Fruit fly (Drosophila melanogaster): ENCODE results near the gene Wwox.

DNA sequence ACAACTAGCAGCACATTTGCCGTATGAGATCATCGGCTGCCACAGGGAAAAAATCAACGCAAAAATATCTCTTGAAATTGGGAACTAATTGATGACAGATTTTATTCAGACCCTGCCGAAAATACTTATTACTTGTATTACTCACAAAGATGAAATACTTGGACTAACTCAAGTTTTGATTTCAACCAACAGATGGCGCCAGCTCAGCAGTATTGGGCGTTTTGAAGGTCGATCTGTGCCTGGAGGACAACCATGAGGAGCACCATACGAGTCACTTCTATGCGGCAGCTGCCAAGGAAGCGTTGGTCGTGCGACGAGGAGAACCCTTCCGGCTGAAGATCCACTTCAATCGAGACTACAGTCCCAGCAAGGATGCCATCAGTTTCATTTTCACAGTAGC lies 20.2 kb upstream of the Wwox start:
- TF ChIP-seq Dll (optimal IDR thresholded peaks at IDR 0.05), result no peak
- TF ChIP-seq pan (optimal IDR thresholded peaks at IDR 0.05), result no peak
- TF ChIP-seq usp (GFP tag; optimal IDR thresholded peaks at IDR 0.05), result no peak
- TF ChIP-seq CG8478 (optimal IDR thresholded peaks at IDR 0.05), result no peak
- TF ChIP-seq psq (optimal IDR thresholded peaks at IDR 0.05), result no peak
